Worm (Caenorhabditis elegans) whole organism, L2 larva: ENCODE data around the gene F48G7.12.
A peak's percentile ranks its signal among the peaks of the same experiment; 100 is the strongest.

ENCODE experiments used
- C34F6.9 ChIP-seq: fragments of 150-350 bp; optimal IDR thresholded peaks from 2 replicates; lab custom pipeline; 2014; ENCODE audit warnings: missing biosample characterization, missing genetic modification characterization
- F13H6.1 ChIP-seq: sonication (generic microtip); optimal IDR thresholded peaks from 2 replicates; lab custom pipeline; 2016; ENCODE audit warnings: missing genetic modification characterization, missing compliant biosample characterization
- R02D3.7 ChIP-seq: fragments of 150-350 bp; optimal IDR thresholded peaks from 2 replicates; lab custom pipeline; 2014; ENCODE audit warnings: missing biosample characterization, missing genetic modification characterization
- Y55F3AM.14 ChIP-seq: fragments of 200-800 bp; sonication (Bioruptor generic); optimal IDR thresholded peaks from 2 replicates; lab custom pipeline; 2018; ENCODE audit warnings: mild to moderate bottlenecking, missing genetic modification characterization, missing compliant biosample characterization
- ZK546.5 ChIP-seq: sonication (generic microtip); optimal IDR thresholded peaks from 2 replicates; lab custom pipeline; 2017; ENCODE audit warnings: missing biosample characterization, missing genetic modification characterization
- alr-1 ChIP-seq: fragments of 150-350 bp; optimal IDR thresholded peaks from 2 replicates; lab custom pipeline; 2014; ENCODE audit warnings: missing biosample characterization, missing genetic modification characterization
- aly-2 ChIP-seq: fragments of 150-350 bp; optimal IDR thresholded peaks from 2 replicates; lab custom pipeline; 2014; ENCODE audit warnings: missing biosample characterization, missing genetic modification characterization
- ama-1 ChIP-seq: fragments of 150-350 bp; optimal IDR thresholded peaks from 2 replicates; lab custom pipeline; 2018; ENCODE audit warnings: inconsistent platforms
- blmp-1 ChIP-seq: sonication (generic microtip); optimal IDR thresholded peaks from 2 replicates; lab custom pipeline; 2017; ENCODE audit warnings: missing genetic modification characterization, mild to moderate bottlenecking, missing compliant biosample characterization, antibody characterized with exemption, moderate library complexity; ENCODE audit not compliant: insufficient read depth
- ceh-16 ChIP-seq: fragments of 150-350 bp; optimal IDR thresholded peaks from 2 replicates; lab custom pipeline; 2014; ENCODE audit warnings: missing biosample characterization, missing genetic modification characterization
- ceh-82 ChIP-seq: fragments of 150-350 bp; optimal IDR thresholded peaks from 2 replicates; lab custom pipeline; 2014; ENCODE audit warnings: missing biosample characterization, missing genetic modification characterization
- crh-2 ChIP-seq: sonication (generic microtip); optimal IDR thresholded peaks from 2 replicates; lab custom pipeline; 2017; ENCODE audit warnings: missing biosample characterization, missing genetic modification characterization
- dmd-4 ChIP-seq: sonication (generic microtip); optimal IDR thresholded peaks from 2 replicates; lab custom pipeline; 2017; ENCODE audit warnings: missing biosample characterization, missing genetic modification characterization
- egl-27 ChIP-seq: sonication (generic microtip); optimal IDR thresholded peaks from 3 replicates; lab custom pipeline; 2017; ENCODE audit warnings: missing biosample characterization, missing genetic modification reagents, missing genetic modification characterization
- elt-1 ChIP-seq: fragments of 150-350 bp; optimal IDR thresholded peaks from 2 replicates; lab custom pipeline; 2014; ENCODE audit warnings: missing biosample characterization, missing genetic modification characterization
- elt-3 ChIP-seq: sonication (generic microtip); optimal IDR thresholded peaks from 2 replicates; lab custom pipeline; 2017; ENCODE audit warnings: missing biosample characterization, missing genetic modification characterization
- fos-1 ChIP-seq: fragments of 150-350 bp; optimal IDR thresholded peaks from 2 replicates; lab custom pipeline; 2014; ENCODE audit warnings: missing biosample characterization, missing genetic modification characterization
- gmeb-1 ChIP-seq: fragments of 150-350 bp; optimal IDR thresholded peaks from 2 replicates; lab custom pipeline; 2014; ENCODE audit warnings: missing biosample characterization, missing genetic modification characterization
- lin-11 ChIP-seq: fragments of 150-350 bp; sonication (generic microtip); optimal IDR thresholded peaks from 2 replicates; lab custom pipeline; 2014; ENCODE audit warnings: missing biosample characterization, missing genetic modification characterization, inconsistent platforms, mixed read lengths
- lin-13 ChIP-seq: fragments of 150-350 bp; optimal IDR thresholded peaks from 2 replicates; lab custom pipeline; 2014; ENCODE audit warnings: missing biosample characterization, missing genetic modification reagents, missing genetic modification characterization
- lin-39 ChIP-seq: fragments of 150-350 bp; optimal IDR thresholded peaks from 2 replicates; lab custom pipeline; 2014; ENCODE audit warnings: missing biosample characterization, missing genetic modification reagents, missing genetic modification characterization
- lsy-2 ChIP-seq, 2 experiments: fragments of 150-350 bp in 1 of 2; sonication (generic microtip) in 1 of 2; optimal IDR thresholded peaks; 2 replicates each; lab custom pipeline; 2014 to 2017; ENCODE audit warnings: missing biosample characterization in 2 of 2, missing genetic modification characterization in 2 of 2
- mab-5 ChIP-seq: fragments of 150-350 bp; optimal IDR thresholded peaks from 2 replicates; lab custom pipeline; 2014; ENCODE audit warnings: missing biosample characterization, missing genetic modification characterization
- mbf-1 ChIP-seq: sonication (generic microtip); optimal IDR thresholded peaks from 2 replicates; lab custom pipeline; 2017; ENCODE audit warnings: missing biosample characterization, missing genetic modification characterization
- mdl-1 ChIP-seq, 2 experiments: fragments of 150-350 bp in 1 of 2; sonication (generic microtip) in 1 of 2; optimal IDR thresholded peaks; 2 replicates each; lab custom pipeline; 2017; ENCODE audit warnings: missing biosample characterization in 2 of 2, missing genetic modification characterization in 2 of 2
- nhr-10 ChIP-seq: sonication (generic microtip); optimal IDR thresholded peaks from 2 replicates; lab custom pipeline; 2017; ENCODE audit warnings: missing biosample characterization, missing genetic modification characterization
- nhr-11 ChIP-seq: fragments of 150-350 bp; optimal IDR thresholded peaks from 2 replicates; lab custom pipeline; 2014; ENCODE audit warnings: missing biosample characterization, missing genetic modification characterization
- nhr-12 ChIP-seq: fragments of 150-350 bp; optimal IDR thresholded peaks from 2 replicates; lab custom pipeline; 2014; ENCODE audit warnings: missing biosample characterization, missing genetic modification characterization
- nhr-129 ChIP-seq: fragments of 150-350 bp; optimal IDR thresholded peaks from 2 replicates; lab custom pipeline; 2014; ENCODE audit warnings: missing biosample characterization, missing genetic modification characterization
- nhr-21 ChIP-seq: fragments of 150-350 bp; optimal IDR thresholded peaks from 2 replicates; lab custom pipeline; 2014; ENCODE audit warnings: missing biosample characterization, missing genetic modification characterization
- nhr-23 ChIP-seq: fragments of 150-350 bp; optimal IDR thresholded peaks from 2 replicates; lab custom pipeline; 2014; ENCODE audit warnings: missing biosample characterization, missing genetic modification reagents, missing genetic modification characterization
- nhr-237 ChIP-seq: fragments of 150-350 bp; optimal IDR thresholded peaks from 2 replicates; lab custom pipeline; 2014; ENCODE audit warnings: missing biosample characterization, missing genetic modification characterization
- nhr-25 ChIP-seq: fragments of 150-350 bp; sonication (generic microtip); optimal IDR thresholded peaks from 3 replicates; lab custom pipeline; 2014; ENCODE audit warnings: missing biosample characterization, missing genetic modification characterization
- nhr-6 ChIP-seq: fragments of 150-350 bp; optimal IDR thresholded peaks from 2 replicates; lab custom pipeline; 2014; ENCODE audit warnings: missing biosample characterization, missing genetic modification characterization
- nhr-77 ChIP-seq: fragments of 150-350 bp; optimal IDR thresholded peaks from 2 replicates; lab custom pipeline; 2014; ENCODE audit warnings: missing biosample characterization, missing genetic modification characterization
- peb-1 ChIP-seq: fragments of 150-350 bp; optimal IDR thresholded peaks from 2 replicates; lab custom pipeline; 2014; ENCODE audit warnings: missing biosample characterization, missing genetic modification characterization
- sem-4 ChIP-seq: fragments of 150-350 bp; optimal IDR thresholded peaks from 2 replicates; lab custom pipeline; 2014; ENCODE audit warnings: missing biosample characterization, missing genetic modification reagents, missing genetic modification characterization
- skn-1 ChIP-seq: sonication (generic microtip); optimal IDR thresholded peaks from 2 replicates; lab custom pipeline; 2017; ENCODE audit warnings: missing biosample characterization, missing genetic modification characterization
- sma-3 ChIP-seq: sonication (generic microtip); optimal IDR thresholded peaks from 2 replicates; lab custom pipeline; 2016; ENCODE audit warnings: missing genetic modification reagents, missing genetic modification characterization, missing compliant biosample characterization
- sma-9 ChIP-seq, 2 experiments: fragments of 150-350 bp in 1 of 2; sonication (generic microtip) in 1 of 2; optimal IDR thresholded peaks; 2 replicates each; lab custom pipeline; 2014 to 2016; ENCODE audit warnings: missing genetic modification characterization in 2 of 2, mild to moderate bottlenecking in 1 of 2, missing biosample characterization in 1 of 2, missing compliant biosample characterization in 1 of 2, missing genetic modification reagents in 1 of 2, moderate library complexity in 1 of 2
- snpc-4 ChIP-seq: fragments of 150-350 bp; optimal IDR thresholded peaks from 2 replicates; lab custom pipeline; 2014; ENCODE audit warnings: missing biosample characterization, missing genetic modification characterization
- unc-39 ChIP-seq: fragments of 150-350 bp; optimal IDR thresholded peaks from 2 replicates; lab custom pipeline; 2014; ENCODE audit warnings: missing biosample characterization, missing genetic modification characterization
- unc-55 ChIP-seq: fragments of 150-350 bp; sonication (generic microtip); optimal IDR thresholded peaks from 3 replicates; lab custom pipeline; 2014; ENCODE audit warnings: missing biosample characterization, missing genetic modification reagents, missing genetic modification characterization
- unc-62 ChIP-seq: fragments of 150-350 bp; optimal IDR thresholded peaks from 2 replicates; lab custom pipeline; 2014; ENCODE audit warnings: missing biosample characterization, missing genetic modification reagents, missing genetic modification characterization
- zag-1 ChIP-seq: fragments of 150-350 bp; optimal IDR thresholded peaks from 2 replicates; lab custom pipeline; 2014; ENCODE audit warnings: missing biosample characterization, missing genetic modification characterization
- ztf-1 ChIP-seq: fragments of 200-800 bp; sonication (Bioruptor generic); conservative IDR thresholded peaks from 2 replicates; pipeline ENCODE4 v1.3.6; 2022; ENCODE audit warnings: missing genetic modification characterization, missing compliant biosample characterization
- ztf-11 ChIP-seq: sonication (generic microtip); optimal IDR thresholded peaks from 2 replicates; lab custom pipeline; 2017; ENCODE audit warnings: missing biosample characterization, missing genetic modification characterization
- ztf-4 ChIP-seq: fragments of 150-350 bp; optimal IDR thresholded peaks from 2 replicates; lab custom pipeline; 2014; ENCODE audit warnings: missing biosample characterization, missing genetic modification characterization

F48G7.12 gene

DNA sequence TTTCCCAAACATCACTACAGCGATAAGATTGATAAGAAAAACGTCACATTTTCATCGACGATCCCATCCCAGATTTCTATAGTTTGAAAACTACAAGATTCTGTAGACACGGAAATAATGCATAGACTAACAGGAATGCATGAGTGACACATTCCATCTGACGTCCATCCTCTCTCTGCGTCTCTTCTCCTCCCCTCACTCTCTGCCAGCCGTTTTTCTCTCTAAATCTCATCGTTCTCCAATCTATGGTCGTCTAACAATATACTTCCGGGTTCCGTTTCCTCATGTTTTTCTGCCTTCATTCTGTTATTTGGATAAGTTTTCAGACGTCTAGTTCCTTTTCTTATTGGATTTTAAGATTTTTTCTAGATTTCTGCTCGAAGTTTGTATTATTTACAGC lies 27.0 kb downstream of the F48G7.12 start, which contains the start of gene F48G7.4:
Gene F48G7.4, plus strand, starts transcription at position 400 of the 400 bp plus-strand sequence.
- TF ChIP-seq F13H6.1 (tag; lab: Kevin White, UChicago): peak; percentile 74
- no peak for TF ChIP-seq blmp-1 (tag; lab: Kevin White, UChicago)
- TF ChIP-seq zag-1 (tag; lab: Kevin White, UChicago): peak; percentile 84
- TF ChIP-seq nhr-237: no peak
- TF ChIP-seq nhr-77: no peak
- TF ChIP-seq unc-39 (tag; lab: Kevin White, UChicago): no peak
- no peak for TF ChIP-seq mbf-1 (tag; lab: Kevin White, UChicago)
- peak; percentile 44 for TF ChIP-seq lin-13 (GFP tag; lab: Kevin White, UChicago)
- TF ChIP-seq sma-3 (GFP tag; lab: Kevin White, UChicago): peak; percentile 1
- TF ChIP-seq peb-1 (tag; lab: Kevin White, UChicago): no peak
- no peak for TF ChIP-seq ceh-16 (tag; lab: Kevin White, UChicago)
- peak; percentile 32 for TF ChIP-seq snpc-4
- TF ChIP-seq gmeb-1 (tag; lab: Kevin White, UChicago): peak; percentile 8
- peak; percentile 51 for TF ChIP-seq sem-4 (tag; lab: Kevin White, UChicago)
- no peak for TF ChIP-seq ceh-82 (tag; lab: Kevin White, UChicago)
- peak; percentile 82 for TF ChIP-seq egl-27 (tag; lab: Kevin White, UChicago)
- TF ChIP-seq elt-1: no peak
- no peak for TF ChIP-seq elt-3
- TF ChIP-seq nhr-21: peak; percentile 53
- no peak for TF ChIP-seq nhr-10 (tag; lab: Kevin White, UChicago)
- TF ChIP-seq lin-39 (tag; lab: Kevin White, UChicago): no peak
- peak; percentile 58 for TF ChIP-seq unc-62 (GFP tag; lab: Kevin White, UChicago)
- no peak for TF ChIP-seq alr-1
- TF ChIP-seq mdl-1 (tag; optimal IDR thresholded peaks at IDR 0.05; lab: Kevin White, UChicago): peak; percentile 32 to 50
- TF ChIP-seq crh-2 (tag; lab: Kevin White, UChicago): peak; percentile 67
- TF ChIP-seq skn-1: no peak
- TF ChIP-seq ztf-1 (GFP tag; lab: Robert Waterston, UW): no peak
- no peak for TF ChIP-seq ama-1 (lab: Kevin White, UChicago)
- TF ChIP-seq Y55F3AM.14 (GFP tag; lab: Kevin White, UChicago): peak; percentile 68
- no peak for TF ChIP-seq ztf-11 (tag; lab: Kevin White, UChicago)
- TF ChIP-seq R02D3.7 (tag; lab: Kevin White, UChicago): no peak
- TF ChIP-seq nhr-25 (tag; lab: Kevin White, UChicago): peak; percentile 51
- TF ChIP-seq ZK546.5 (tag; lab: Kevin White, UChicago): no peak
- peak in 1 of 2 experiments; percentile 83 for TF ChIP-seq lsy-2 (tag; optimal IDR thresholded peaks at IDR 0.05; lab: Kevin White, UChicago)
- no peak for TF ChIP-seq nhr-11 (tag; lab: Kevin White, UChicago)
- TF ChIP-seq lin-11: no peak
- peak; percentile 87 for TF ChIP-seq nhr-6 (tag; lab: Kevin White, UChicago)
- TF ChIP-seq dmd-4 (tag; lab: Kevin White, UChicago): no peak
- peak; percentile 79 for TF ChIP-seq fos-1 (tag; lab: Kevin White, UChicago)
- peak; percentile 88 for TF ChIP-seq C34F6.9 (tag; lab: Kevin White, UChicago)
- peak; percentile 92 for TF ChIP-seq unc-55
- peak; percentile 67 for TF ChIP-seq nhr-129 (tag; lab: Kevin White, UChicago)
- TF ChIP-seq mab-5 (tag; lab: Kevin White, UChicago): peak; percentile 8
- TF ChIP-seq ztf-4 (tag; lab: Kevin White, UChicago): peak; percentile 25
- no peak for TF ChIP-seq aly-2
- no peak for TF ChIP-seq nhr-12 (tag; lab: Kevin White, UChicago)
- TF ChIP-seq sma-9 (GFP tag; optimal IDR thresholded peaks at IDR 0.05; lab: Kevin White, UChicago): peak; percentile 91
- TF ChIP-seq sma-9 (tag; optimal IDR thresholded peaks at IDR 0.05; lab: Kevin White, UChicago): no peak
- no peak for TF ChIP-seq nhr-23 (tag; lab: Kevin White, UChicago)
